Fruit fly (Drosophila melanogaster): Measurements from ENCODE around the gene CG42505.

Gene CG42505

DNA sequence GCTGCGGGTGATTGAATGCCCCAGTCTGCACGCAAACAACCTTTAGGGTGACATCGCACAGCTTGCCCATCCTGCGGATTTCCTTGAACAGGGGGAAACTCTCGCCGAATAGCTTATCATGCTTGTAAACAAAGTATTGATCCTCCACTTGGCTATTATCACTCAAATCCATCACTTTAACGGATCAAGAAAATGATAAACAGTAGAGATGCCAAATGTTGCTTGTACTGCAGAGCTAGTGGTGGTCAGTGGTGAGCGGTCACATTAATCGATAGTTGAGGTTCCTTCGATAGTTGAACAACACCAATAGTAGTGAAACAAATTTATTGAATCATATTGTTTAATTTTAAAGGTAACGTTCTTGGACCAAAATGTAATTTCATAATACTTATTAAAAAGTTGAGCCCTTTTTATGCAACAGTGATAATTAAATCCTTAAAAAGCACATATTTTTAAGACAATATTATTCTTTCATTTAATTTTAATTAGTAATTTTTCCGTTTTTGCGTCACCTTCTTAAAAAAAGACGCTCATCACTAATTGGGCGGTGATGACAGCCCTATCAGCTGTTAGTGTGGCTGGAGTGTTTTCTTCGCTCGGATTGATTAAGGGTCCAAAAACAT, 21.2 kb downstream of the CG42505 start, which contains the start of the genes KLHL18 and GCC185:
Gene KLHL18, minus strand, starts transcription at position 233 of the 623 bp plus-strand sequence.
Gene GCC185, plus strand, starts transcription at position 571 of the 623 bp plus-strand sequence.
- TF ChIP-seq Met (GFP tag; optimal IDR thresholded peaks at IDR 0.05) (peak; percentile 73), net (GFP tag; optimal IDR thresholded peaks at IDR 0.05) (peak; percentile 49), CG34406 (GFP tag; optimal IDR thresholded peaks at IDR 0.05) (peak; percentile 74), CG7368 (GFP tag; optimal IDR thresholded peaks at IDR 0.05) (peak; percentile 52), Eip78C (GFP tag) (no peak), CG1621 (tag; optimal IDR thresholded peaks at IDR 0.05) (no peak), CG10631 (GFP tag; optimal IDR thresholded peaks at IDR 0.05) (peak; percentile 91), CG15336 (GFP tag; IDR thresholded peaks at IDR 0.05) (no peak), CG8319 (GFP tag; optimal IDR thresholded peaks at IDR 0.05) (peak; percentile 56), Hr38 (GFP tag; optimal IDR thresholded peaks at IDR 0.05) (no peak), CG3032 (tag; optimal IDR thresholded peaks at IDR 0.05) (peak; percentile 87), CG6792 (GFP tag; optimal IDR thresholded peaks at IDR 0.05) (peak; percentile 67), CG6276 (GFP tag; optimal IDR thresholded peaks at IDR 0.05) (no peak), achi (GFP tag; optimal IDR thresholded peaks at IDR 0.05) (peak; percentile 77), Ets96B (tag; optimal IDR thresholded peaks at IDR 0.05) (peak; percentile 75), Blimp-1 (GFP tag; optimal IDR thresholded peaks at IDR 0.05) (peak; percentile 6), Sox14 (GFP tag; optimal IDR thresholded peaks at IDR 0.05) (peak; percentile 75), CG11294 (GFP tag; IDR thresholded peaks at IDR 0.05) (peak; percentile 35; the same call in 1 of the 2 replicates), Eip93F (GFP tag; optimal IDR thresholded peaks at IDR 0.05) (peak; percentile 12), esn (GFP tag; optimal IDR thresholded peaks at IDR 0.05) (peak; percentile 87), cyc (GFP tag; optimal IDR thresholded peaks at IDR 0.05) (peak; percentile 87), Eip75B (GFP tag; optimal IDR thresholded peaks at IDR 0.05) (no peak), CG6808 (GFP tag; optimal IDR thresholded peaks at IDR 0.05) (peak; percentile 37), CG6163 (GFP tag; IDR thresholded peaks at IDR 0.05) (no peak; the same call in 2 of the 3 replicates), OdsH (GFP tag; optimal IDR thresholded peaks at IDR 0.05) (peak; percentile 88), CG16779 (tag; optimal IDR thresholded peaks at IDR 0.05) (no peak), CG3919 (GFP tag; optimal IDR thresholded peaks at IDR 0.05) (no peak), pdm3 (GFP tag; optimal IDR thresholded peaks at IDR 0.05) (no peak), CG8119 (GFP tag; IDR thresholded peaks at IDR 0.05) (no peak), Ets21C (GFP tag; optimal IDR thresholded peaks at IDR 0.05) (peak; percentile 82), salr (GFP tag; optimal IDR thresholded peaks at IDR 0.05) (peak in 1 of 2 experiments; percentile 66), svp (GFP tag) (peak; percentile 94), Lpt (GFP tag; optimal IDR thresholded peaks at IDR 0.05) (peak; percentile 74), Smox (GFP tag; optimal IDR thresholded peaks at IDR 0.05) (peak; percentile 83), spab (GFP tag; optimal IDR thresholded peaks at IDR 0.05) (peak; percentile 38), CG6854 (GFP tag; optimal IDR thresholded peaks at IDR 0.05) (no peak), ss (GFP tag; optimal IDR thresholded peaks at IDR 0.05) (no peak), Sox15 (GFP tag; optimal IDR thresholded peaks at IDR 0.05) (peak; percentile 88), Hr39 (GFP tag; optimal IDR thresholded peaks at IDR 0.05) (peak; percentile 87), fd59A (GFP tag; optimal IDR thresholded peaks at IDR 0.05) (peak; percentile 27), dsx (GFP tag; optimal IDR thresholded peaks at IDR 0.05; ENCODE audit: poor library complexity, severe bottlenecking) (no peak), topi (GFP tag; optimal IDR thresholded peaks at IDR 0.05) (peak; percentile 80), CG31627 (GFP tag; optimal IDR thresholded peaks at IDR 0.05) (peak; percentile 88), CG8632 (GFP tag; optimal IDR thresholded peaks at IDR 0.05) (peak; percentile 55), Gug (GFP tag; IDR thresholded peaks at IDR 0.05) (peak; percentile 61), acj6 (GFP tag; optimal IDR thresholded peaks at IDR 0.05) (peak; percentile 83), Sox102F (GFP tag; optimal IDR thresholded peaks at IDR 0.05) (no peak), CG11762 (GFP tag; optimal IDR thresholded peaks at IDR 0.05; ENCODE audit: insufficient read depth) (peak; percentile 59), CG11902 (GFP tag; optimal IDR thresholded peaks at IDR 0.05) (peak; percentile 84), lz (GFP tag; optimal IDR thresholded peaks at IDR 0.05) (peak; percentile 88), eg (GFP tag; IDR thresholded peaks at IDR 0.05) (peak; percentile 73), dac (GFP tag; optimal IDR thresholded peaks at IDR 0.05) (peak; percentile 49)

All from whole organism, prepupa.